Worm (Caenorhabditis elegans) whole organism, L1 larva: ENCODE data around the gene Y75B8A.8.

Source experiments
- C16A3.4 ChIP-seq: fragments of 150-350 bp; optimal IDR thresholded peaks from 2 replicates; lab custom pipeline; 2014; ENCODE audit warnings: missing biosample characterization, missing genetic modification characterization
- aha-1 ChIP-seq: fragments of 150-350 bp; optimal IDR thresholded peaks from 2 replicates; lab custom pipeline; 2014; ENCODE audit warnings: missing biosample characterization, missing genetic modification characterization
- alr-1 ChIP-seq: fragments of 200-800 bp; sonication (Bioruptor generic); optimal IDR thresholded peaks from 2 replicates; lab custom pipeline; 2018; ENCODE audit warnings: borderline replicate concordance, mild to moderate bottlenecking, missing genetic modification characterization, missing compliant biosample characterization
- blmp-1 ChIP-seq: fragments of 150-350 bp; optimal IDR thresholded peaks from 2 replicates; lab custom pipeline; 2014; ENCODE audit warnings: missing biosample characterization, missing genetic modification characterization
- ceh-63 ChIP-seq: fragments of 200-800 bp; sonication (Bioruptor generic); optimal IDR thresholded peaks from 2 replicates; lab custom pipeline; 2018; ENCODE audit warnings: mild to moderate bottlenecking, missing genetic modification characterization, missing compliant biosample characterization
- ceh-82 ChIP-seq, 3 experiments: fragments of 150-350 bp in 1 of 3; sonication (generic microtip) in 2 of 3; optimal IDR thresholded peaks; 2 replicates each; lab custom pipeline; 2014 to 2017; ENCODE audit warnings: missing biosample characterization in 3 of 3, missing genetic modification characterization in 3 of 3
- ceh-88 ChIP-seq: fragments of 200-800 bp; sonication (Bioruptor generic); IDR thresholded peaks from 2 replicates; pipeline ENCODE4 v1.3.6; 2022; ENCODE audit warnings: missing genetic modification characterization, missing compliant biosample characterization
- dpl-1 ChIP-seq, 3 experiments: fragments of 150-350 bp in 2 of 3; sonication (generic microtip) in 1 of 3; optimal IDR thresholded peaks; 2 replicates each; lab custom pipeline; 2014 to 2017; ENCODE audit warnings: missing biosample characterization in 3 of 3, missing genetic modification characterization in 3 of 3, missing genetic modification reagents in 3 of 3
- dsc-1 ChIP-seq: sonication (generic microtip); optimal IDR thresholded peaks from 2 replicates; lab custom pipeline; 2016; ENCODE audit warnings: mild to moderate bottlenecking, missing genetic modification characterization, missing compliant biosample characterization
- efl-3 ChIP-seq: fragments of 200-800 bp; sonication (Bioruptor generic); optimal IDR thresholded peaks from 2 replicates; lab custom pipeline; 2018; ENCODE audit warnings: mild to moderate bottlenecking, missing genetic modification characterization, missing compliant biosample characterization
- egl-13 ChIP-seq: sonication (generic microtip); optimal IDR thresholded peaks from 2 replicates; lab custom pipeline; 2016; ENCODE audit warnings: missing genotype, missing genetic modification reagents, missing genetic modification characterization, missing compliant biosample characterization
- egl-27 ChIP-seq, 2 experiments: fragments of 150-350 bp in 1 of 2; sonication (generic microtip); optimal IDR thresholded peaks; 3 replicates each; lab custom pipeline; 2017 to 2018; ENCODE audit warnings: missing biosample characterization in 2 of 2, missing genetic modification characterization in 2 of 2, missing genetic modification reagents in 2 of 2
- ets-5 ChIP-seq: fragments of 200-800 bp; sonication (Bioruptor generic); IDR thresholded peaks from 2 replicates; pipeline ENCODE4 v1.3.6; 2022; ENCODE audit warnings: missing genetic modification characterization, missing compliant biosample characterization
- fkh-4 ChIP-seq: sonication (generic microtip); optimal IDR thresholded peaks from 2 replicates; lab custom pipeline; 2016; ENCODE audit warnings: missing compliant biosample characterization, missing genetic modification characterization, borderline replicate concordance
- fkh-8 ChIP-seq: sonication (generic microtip); optimal IDR thresholded peaks from 2 replicates; lab custom pipeline; 2016; ENCODE audit warnings: mild to moderate bottlenecking, missing genetic modification characterization, missing compliant biosample characterization
- fos-1 ChIP-seq: fragments of 150-350 bp; optimal IDR thresholded peaks from 2 replicates; lab custom pipeline; 2014; ENCODE audit warnings: missing biosample characterization, missing genetic modification characterization
- grh-1 ChIP-seq: fragments of 200-800 bp; sonication (Bioruptor generic); IDR thresholded peaks from 2 replicates; pipeline ENCODE4 v1.3.6; 2022; ENCODE audit warnings: missing genetic modification reagents, missing genetic modification characterization, missing compliant biosample characterization
- hlh-4 ChIP-seq: sonication (generic microtip); optimal IDR thresholded peaks from 2 replicates; lab custom pipeline; 2016; ENCODE audit warnings: mild to moderate bottlenecking, missing genetic modification characterization, missing compliant biosample characterization
- hpl-2 ChIP-seq: fragments of 150-350 bp; optimal IDR thresholded peaks from 2 replicates; lab custom pipeline; 2014; ENCODE audit warnings: missing biosample characterization, missing genetic modification reagents, missing genetic modification characterization
- isw-1 ChIP-seq: fragments of 200-800 bp; sonication (Bioruptor generic); IDR thresholded peaks from 2 replicates; pipeline ENCODE4 v1.3.6; 2022; ENCODE audit warnings: missing genetic modification characterization, missing compliant biosample characterization
- lin-13 ChIP-seq: fragments of 150-350 bp; optimal IDR thresholded peaks from 2 replicates; lab custom pipeline; 2014; ENCODE audit warnings: missing biosample characterization, missing genetic modification reagents, missing genetic modification characterization
- lin-14 ChIP-seq: fragments of 200-800 bp; sonication (Bioruptor generic); optimal IDR thresholded peaks from 2 replicates; lab custom pipeline; 2018; ENCODE audit warnings: mild to moderate bottlenecking, missing genetic modification characterization, moderate library complexity, missing compliant biosample characterization
- lin-15B ChIP-seq: fragments of 150-350 bp; sonication (generic microtip); optimal IDR thresholded peaks from 3 replicates; lab custom pipeline; 2014; ENCODE audit warnings: missing biosample characterization, missing genetic modification characterization
- lin-35 ChIP-seq, 2 experiments: fragments of 150-350 bp; optimal IDR thresholded peaks; 2 replicates each; lab custom pipeline; 2014; ENCODE audit warnings: missing biosample characterization in 2 of 2, missing genetic modification characterization in 2 of 2, missing genetic modification reagents in 2 of 2
- lsy-2 ChIP-seq, 2 experiments: fragments of 150-350 bp; optimal IDR thresholded peaks; 2 replicates each; lab custom pipeline; 2014; ENCODE audit warnings: missing biosample characterization in 2 of 2, missing genetic modification characterization in 2 of 2
- mab-9 ChIP-seq: fragments of 200-800 bp; sonication (Bioruptor generic); IDR thresholded peaks from 2 replicates; pipeline ENCODE4 v1.3.6; 2022; ENCODE audit warnings: missing genetic modification reagents, missing genetic modification characterization, missing compliant biosample characterization
- nhr-11 ChIP-seq: fragments of 150-350 bp; optimal IDR thresholded peaks from 2 replicates; lab custom pipeline; 2014; ENCODE audit warnings: missing biosample characterization, missing genetic modification characterization
- nhr-20 ChIP-seq: sonication (generic microtip); optimal IDR thresholded peaks from 2 replicates; lab custom pipeline; 2016; ENCODE audit warnings: mild to moderate bottlenecking, missing genetic modification characterization, missing compliant biosample characterization
- nhr-237 ChIP-seq: fragments of 150-350 bp; optimal IDR thresholded peaks from 2 replicates; lab custom pipeline; 2014; ENCODE audit warnings: missing biosample characterization, missing genetic modification characterization
- nhr-47 ChIP-seq: sonication (generic microtip); optimal IDR thresholded peaks from 2 replicates; lab custom pipeline; 2016; ENCODE audit warnings: mild to moderate bottlenecking, missing genetic modification characterization, moderate library complexity, missing compliant biosample characterization
- nhr-71 ChIP-seq: sonication (generic microtip); optimal IDR thresholded peaks from 2 replicates; lab custom pipeline; 2016; ENCODE audit warnings: mild to moderate bottlenecking, missing genetic modification characterization, moderate library complexity, missing compliant biosample characterization
- nhr-76 ChIP-seq: sonication (generic microtip); optimal IDR thresholded peaks from 2 replicates; lab custom pipeline; 2017; ENCODE audit warnings: missing biosample characterization, missing genetic modification characterization
- nhr-77 ChIP-seq: fragments of 150-350 bp; optimal IDR thresholded peaks from 2 replicates; lab custom pipeline; 2014; ENCODE audit warnings: missing biosample characterization, missing genetic modification characterization
- nhr-84 ChIP-seq: sonication (generic microtip); optimal IDR thresholded peaks from 2 replicates; lab custom pipeline; 2017; ENCODE audit warnings: missing biosample characterization, missing genetic modification characterization
- nhr-85 ChIP-seq: sonication (generic microtip); peaks from one replicate; lab custom pipeline; 2016; ENCODE audit warnings: missing genetic modification characterization, inconsistent platforms, missing compliant biosample characterization
- nhr-90 ChIP-seq: sonication (generic microtip); optimal IDR thresholded peaks from 2 replicates; lab custom pipeline; 2016; ENCODE audit warnings: mild to moderate bottlenecking, missing genetic modification characterization, missing compliant biosample characterization; ENCODE audit not compliant: poor library complexity
- pag-3 ChIP-seq: sonication (generic microtip); optimal IDR thresholded peaks from 2 replicates; lab custom pipeline; 2017; ENCODE audit warnings: missing genetic modification characterization, mild to moderate bottlenecking, missing compliant biosample characterization, antibody characterized with exemption, borderline replicate concordance; ENCODE audit not compliant: insufficient read depth
- pax-3 ChIP-seq: fragments of 200-800 bp; sonication (Bioruptor generic); optimal IDR thresholded peaks from 2 replicates; lab custom pipeline; 2018; ENCODE audit warnings: mild to moderate bottlenecking, missing genetic modification characterization, moderate library complexity, missing compliant biosample characterization
- pqm-1 ChIP-seq: sonication (generic microtip); optimal IDR thresholded peaks from 3 replicates; lab custom pipeline; 2017; ENCODE audit warnings: missing biosample characterization, missing genetic modification characterization
- snpc-4 ChIP-seq: fragments of 150-350 bp; optimal IDR thresholded peaks from 2 replicates; lab custom pipeline; 2014; ENCODE audit warnings: missing biosample characterization, missing genetic modification characterization
- snu-23 ChIP-seq: sonication (generic microtip); optimal IDR thresholded peaks from 2 replicates; lab custom pipeline; 2016; ENCODE audit warnings: missing genetic modification characterization, missing compliant biosample characterization
- sox-4 ChIP-seq: sonication (generic microtip); optimal IDR thresholded peaks from 2 replicates; lab custom pipeline; 2016; ENCODE audit warnings: missing genetic modification characterization, missing compliant biosample characterization
- sptf-1 ChIP-seq: fragments of 150-350 bp; optimal IDR thresholded peaks from 2 replicates; lab custom pipeline; 2014; ENCODE audit warnings: missing biosample characterization, missing genetic modification characterization
- swsn-7 ChIP-seq: sonication (generic microtip); optimal IDR thresholded peaks from 2 replicates; lab custom pipeline; 2016; ENCODE audit warnings: missing genetic modification characterization, missing compliant biosample characterization
- tbx-2 ChIP-seq: sonication (generic microtip); optimal IDR thresholded peaks from 2 replicates; lab custom pipeline; 2016; ENCODE audit warnings: missing genetic modification characterization, missing compliant biosample characterization
- tlp-1 ChIP-seq: fragments of 150-350 bp; optimal IDR thresholded peaks from 2 replicates; lab custom pipeline; 2014; ENCODE audit warnings: missing biosample characterization, missing genetic modification characterization
- unc-130 ChIP-seq: fragments of 150-350 bp; optimal IDR thresholded peaks from 2 replicates; lab custom pipeline; 2017; ENCODE audit warnings: missing biosample characterization, missing genetic modification characterization, inconsistent platforms
- unc-30 ChIP-seq: sonication (generic microtip); optimal IDR thresholded peaks from 2 replicates; lab custom pipeline; 2017; ENCODE audit warnings: missing biosample characterization, missing genetic modification characterization
- unc-62 ChIP-seq: fragments of 150-350 bp; optimal IDR thresholded peaks from 2 replicates; lab custom pipeline; 2014; ENCODE audit warnings: missing biosample characterization, missing genetic modification reagents, missing genetic modification characterization
- unc-86 ChIP-seq: sonication (generic microtip); optimal IDR thresholded peaks from 2 replicates; lab custom pipeline; 2016; ENCODE audit warnings: missing genetic modification characterization, missing compliant biosample characterization
- unc-98 ChIP-seq: fragments of 200-800 bp; sonication (Bioruptor generic); IDR thresholded peaks from 2 replicates; pipeline ENCODE4 v1.3.6; 2022; ENCODE audit warnings: missing genetic modification characterization, missing compliant biosample characterization
- zag-1 ChIP-seq: fragments of 150-350 bp; optimal IDR thresholded peaks from 2 replicates; lab custom pipeline; 2014; ENCODE audit warnings: missing biosample characterization, missing genetic modification characterization
- zip-4 ChIP-seq: fragments of 200-800 bp; sonication (Bioruptor generic); optimal IDR thresholded peaks from 2 replicates; lab custom pipeline; 2018; ENCODE audit warnings: mild to moderate bottlenecking, missing genetic modification characterization, moderate library complexity, missing compliant biosample characterization
- ztf-4 ChIP-seq: fragments of 150-350 bp; optimal IDR thresholded peaks from 2 replicates; lab custom pipeline; 2014; ENCODE audit warnings: missing biosample characterization, missing genetic modification characterization

The Y75B8A.8 gene

ce11 chrIII:12218633-12219097, 58.1 kb downstream of the Y75B8A.8 start, which contains the start of the genes gex-4 and gphr-1 (continued):
- TF ChIP-seq sox-4 (tag; lab: Kevin White, UChicago) (no peak), fkh-4 (tag; lab: Kevin White, UChicago) (peak; percentile 38), grh-1 (GFP tag; lab: Robert Waterston, UW) (no peak), egl-13 (tag; lab: Kevin White, UChicago) (peak; percentile 39), unc-62 (GFP tag; lab: Kevin White, UChicago) (no peak), zag-1 (tag; lab: Kevin White, UChicago) (no peak), lin-35 (GFP tag; optimal IDR thresholded peaks at IDR 0.05; lab: Kevin White, UChicago) (peak; percentile 65 to 72), zip-4 (no peak), isw-1 (peak; percentile 63), snu-23 (peak; percentile 67), efl-3 (GFP tag; lab: Kevin White, UChicago) (no peak), tlp-1 (tag; lab: Kevin White, UChicago) (no peak), unc-86 (tag; lab: Kevin White, UChicago) (peak; percentile 38), mab-9 (GFP tag; lab: Robert Waterston, UW) (no peak), nhr-237 (tag; lab: Kevin White, UChicago) (no peak), ceh-82 (tag; optimal IDR thresholded peaks at IDR 0.05; lab: Kevin White, UChicago) (peak in 1 of 3 experiments; percentile 31), sptf-1 (tag; lab: Kevin White, UChicago) (no peak), egl-27 (tag; optimal IDR thresholded peaks at IDR 0.05; lab: Kevin White, UChicago) (no peak), unc-98 (GFP tag; lab: Robert Waterston, UW) (peak; percentile 67), C16A3.4 (tag; lab: Kevin White, UChicago) (peak; percentile 63), nhr-47 (peak; percentile 73), ets-5 (GFP tag; lab: Robert Waterston, UW) (no peak), lsy-2 (tag; optimal IDR thresholded peaks at IDR 0.05; lab: Kevin White, UChicago) (peak; percentile 58 to 81), pax-3 (tag; lab: Kevin White, UChicago) (peak; percentile 70), nhr-20 (tag; lab: Kevin White, UChicago) (peak; percentile 41), pqm-1 (no peak), aha-1 (tag; lab: Kevin White, UChicago) (no peak), nhr-84 (tag; lab: Kevin White, UChicago) (no peak), dsc-1 (tag; lab: Kevin White, UChicago) (no peak), lin-14 (GFP tag; lab: Kevin White, UChicago) (no peak), lin-15B (peak; percentile 68), pag-3 (tag; lab: Kevin White, UChicago) (no peak), ztf-4 (tag; lab: Kevin White, UChicago) (no peak), lin-13 (GFP tag; lab: Kevin White, UChicago) (peak; percentile 54), unc-30 (tag; lab: Kevin White, UChicago) (no peak), ceh-88 (no peak), fkh-8 (tag; lab: Kevin White, UChicago) (peak; percentile 79), hpl-2 (no peak), unc-130 (tag; lab: Kevin White, UChicago) (no peak), hlh-4 (tag; lab: Kevin White, UChicago) (no peak), fos-1 (tag; lab: Kevin White, UChicago) (no peak), nhr-85 (tag; lab: Kevin White, UChicago) (peak; percentile 68), alr-1 (tag; lab: Kevin White, UChicago) (no peak), nhr-71 (tag; lab: Kevin White, UChicago) (no peak), tbx-2 (tag; lab: Kevin White, UChicago) (peak; percentile 62), nhr-77 (tag; lab: Kevin White, UChicago) (no peak), dpl-1 (GFP tag; optimal IDR thresholded peaks at IDR 0.05; lab: Kevin White, UChicago) (peak; percentile 46 to 70 (median 49)), swsn-7 (tag; lab: Kevin White, UChicago) (peak; percentile 57), snpc-4 (tag; lab: Kevin White, UChicago) (no peak), blmp-1 (tag; lab: Kevin White, UChicago) (peak; percentile 9), ceh-63 (GFP tag; lab: Kevin White, UChicago) (no peak), nhr-90 (tag; lab: Kevin White, UChicago) (no peak), nhr-76 (no peak), nhr-11 (no peak)
